Worm (Caenorhabditis elegans): ENCODE measurements around the gene crn-4.
A peak's percentile ranks its signal among the peaks of the same experiment; 100 is the strongest.

Gene crn-4

ce11 chrX:2242568-2243185 lies 15.2 kb downstream of the crn-4 start, which contains the start of gene rpl-11.2 (continued):
- TF ChIP-seq spr-1 (tag; optimal IDR thresholded peaks at IDR 0.05), result peak; percentile 91
- TF ChIP-seq sdz-12 (GFP tag; optimal IDR thresholded peaks at IDR 0.05), result no peak
- TF ChIP-seq ama-1 (optimal IDR thresholded peaks at IDR 0.05), result peak; percentile 73
- TF ChIP-seq skn-1 (tag; optimal IDR thresholded peaks at IDR 0.05), result no peak
- TF ChIP-seq dpl-1 (GFP tag; optimal IDR thresholded peaks at IDR 0.05), result peak; percentile 88
- TF ChIP-seq gei-8 (GFP tag; optimal IDR thresholded peaks at IDR 0.05), result peak; percentile 18
- peak; percentile 93 for TF ChIP-seq ceh-20 (GFP tag; IDR thresholded peaks at IDR 0.05)
- no peak for TF ChIP-seq zip-11 (GFP tag; IDR thresholded peaks at IDR 0.05)
- peak; percentile 57; the same call in 1 of the 2 replicates for TF ChIP-seq lin-29 (GFP tag; IDR thresholded peaks at IDR 0.05)
- TF ChIP-seq zip-2 (tag; optimal IDR thresholded peaks at IDR 0.05), result peak; percentile 46
- peak; percentile 97 for TF ChIP-seq rbr-2 (tag; optimal IDR thresholded peaks at IDR 0.05)
- no peak for TF ChIP-seq fos-1 (tag; optimal IDR thresholded peaks at IDR 0.05)
- peak; percentile 86 for TF ChIP-seq pha-4 (GFP tag; IDR thresholded peaks at IDR 0.05)
- TF ChIP-seq pha-4 (tag; optimal IDR thresholded peaks at IDR 0.05), result peak; percentile 96
- peak; percentile 49 for TF ChIP-seq ceh-28 (tag; optimal IDR thresholded peaks at IDR 0.05)
- peak; percentile 93 for TF ChIP-seq mes-2 (tag; optimal IDR thresholded peaks at IDR 0.05; ENCODE audit: poor library complexity, severe bottlenecking)
- peak in 1 of 2 experiments; percentile 88 for TF ChIP-seq hif-1 (tag; optimal IDR thresholded peaks at IDR 0.05)
- TF ChIP-seq unc-39 (tag; optimal IDR thresholded peaks at IDR 0.05), result no peak
- TF ChIP-seq mdt-29 (GFP tag; IDR thresholded peaks at IDR 0.05), result peak; percentile 48; the same call in 1 of the 2 replicates
- peak; percentile 94 for TF ChIP-seq T26A8.4 (GFP tag; IDR thresholded peaks at IDR 0.05)
- TF ChIP-seq tra-1 (GFP tag; IDR thresholded peaks at IDR 0.05), result peak; percentile 99
- no peak for TF ChIP-seq lim-7 (GFP tag; IDR thresholded peaks at IDR 0.05)
- TF ChIP-seq nhr-48 (tag; optimal IDR thresholded peaks at IDR 0.05), result peak; percentile 88
- no peak for TF ChIP-seq Y48G9A.11 (GFP tag; IDR thresholded peaks at IDR 0.05)
- peak; percentile 95 for TF ChIP-seq lin-13 (GFP tag; optimal IDR thresholded peaks at IDR 0.05)
- TF ChIP-seq hmg-1.1 (GFP tag; IDR thresholded peaks at IDR 0.05), result peak; percentile 94
- no peak for TF ChIP-seq ZK337.2 (GFP tag; IDR thresholded peaks at IDR 0.05)
- peak; percentile 92 for TF ChIP-seq F37D6.2 (tag; optimal IDR thresholded peaks at IDR 0.05)
- TF ChIP-seq snpc-1.2 (GFP tag; IDR thresholded peaks at IDR 0.05), result no peak
- peak; percentile 84 for TF ChIP-seq jun-1 (tag; optimal IDR thresholded peaks at IDR 0.05)
- TF ChIP-seq nhr-6 (tag; optimal IDR thresholded peaks at IDR 0.05), result peak; percentile 98
- TF ChIP-seq nhr-77 (tag; optimal IDR thresholded peaks at IDR 0.05), result peak; percentile 97
- TF ChIP-seq unc-130 (GFP tag; optimal IDR thresholded peaks at IDR 0.05), result no peak
- peak; percentile 94 for TF ChIP-seq hlh-30 (tag; optimal IDR thresholded peaks at IDR 0.05; ENCODE audit: insufficient read depth)
- peak in 1 of 2 experiments; percentile 75 for TF ChIP-seq daf-16 (GFP tag; optimal IDR thresholded peaks at IDR 0.05)
- TF ChIP-seq daf-16 (tag; optimal IDR thresholded peaks at IDR 0.05), result peak; percentile 85
- TF ChIP-seq nhr-42 (GFP tag; IDR thresholded peaks at IDR 0.05), result peak; percentile 92
- peak; percentile 99 for TF ChIP-seq dve-1 (tag; optimal IDR thresholded peaks at IDR 0.05; ENCODE audit: insufficient read depth)
- TF ChIP-seq vab-7 (GFP tag; IDR thresholded peaks at IDR 0.05), result no peak; the same call in none of the 2 replicates
- TF ChIP-seq T20F7.1 (GFP tag; optimal IDR thresholded peaks at IDR 0.05), result peak; percentile 86
- peak; percentile 96 for TF ChIP-seq zfp-2 (tag; optimal IDR thresholded peaks at IDR 0.05)
- no peak for TF ChIP-seq lir-3 (tag; optimal IDR thresholded peaks at IDR 0.05)
- no peak for TF ChIP-seq madf-5 (GFP tag; IDR thresholded peaks at IDR 0.05)
- TF ChIP-seq spr-3 (GFP tag; optimal IDR thresholded peaks at IDR 0.05), result peak; percentile 58
- no peak for TF ChIP-seq cey-2 (tag; optimal IDR thresholded peaks at IDR 0.05; ENCODE audit: borderline replicate concordance, insufficient read depth)
- no peak for TF ChIP-seq F26F4.8 (GFP tag; conservative IDR thresholded peaks at IDR 0.05)
- TF ChIP-seq lin-15B (tag; optimal IDR thresholded peaks at IDR 0.05), result peak; percentile 53
- no peak; the same call in none of the 2 replicates for TF ChIP-seq arid-1 (GFP tag; conservative IDR thresholded peaks at IDR 0.05)
- peak; percentile 85 for TF ChIP-seq Y75B8A.6 (GFP tag; IDR thresholded peaks at IDR 0.05)
- TF ChIP-seq lin-39 (tag; optimal IDR thresholded peaks at IDR 0.05), result peak; percentile 69
